Worm (Caenorhabditis elegans): Measurements from ENCODE around the gene sptl-3.

ce11 chrV:13845136-13845535, 48.0 kb upstream of the sptl-3 start, which contains the start of gene srx-131:
- no peak for TF ChIP-seq ama-1 (optimal IDR thresholded peaks at IDR 0.05)
- no peak for TF ChIP-seq sea-1 (GFP tag; conservative IDR thresholded peaks at IDR 0.05)
- TF ChIP-seq tra-4 (tag; optimal IDR thresholded peaks at IDR 0.05), result no peak
- no peak for TF ChIP-seq tbx-11 (GFP tag; IDR thresholded peaks at IDR 0.05)
- no peak for TF ChIP-seq ceh-36 (tag; optimal IDR thresholded peaks at IDR 0.05)
- TF ChIP-seq F13C5.2 (tag; optimal IDR thresholded peaks at IDR 0.05), result no peak
- TF ChIP-seq tbx-37 (GFP tag; conservative IDR thresholded peaks at IDR 0.05), result no peak
- TF ChIP-seq flt-1 (GFP tag; IDR thresholded peaks at IDR 0.05), result no peak
- no peak for TF ChIP-seq ets-7 (tag; optimal IDR thresholded peaks at IDR 0.05)
- no peak for TF ChIP-seq scrt-1 (GFP tag; IDR thresholded peaks at IDR 0.05)
- no peak for TF ChIP-seq hnd-1 (tag; optimal IDR thresholded peaks at IDR 0.05)
- no peak for TF ChIP-seq aly-1 (tag; optimal IDR thresholded peaks at IDR 0.05)
- no peak for TF ChIP-seq hmbx-1 (tag; optimal IDR thresholded peaks at IDR 0.05)

Data from whole organism, early embryonic.